Fruit fly (Drosophila melanogaster) whole organism, embryonic: ENCODE data around the gene ovm.

Source experiments
- Bgb ChIP-seq: fragments of 200-800 bp; sonication (Bioruptor generic); IDR thresholded peaks from 2 replicates; pipeline ENCODE4 v1.3.6; 2022; ENCODE audit warnings: missing biosample characterization, missing genetic modification characterization; ENCODE audit not compliant: partially characterized antibody
- CG10431 ChIP-seq: fragments of 200-800 bp; sonication (Bioruptor generic); optimal IDR thresholded peaks from 3 replicates; lab custom pipeline; 2018; ENCODE audit warnings: missing biosample characterization, mild to moderate bottlenecking, missing genetic modification characterization
- CG12071 ChIP-seq: fragments of 200-800 bp; sonication (Bioruptor generic); optimal IDR thresholded peaks from 3 replicates; lab custom pipeline; 2018; ENCODE audit warnings: missing biosample characterization, mild to moderate bottlenecking, missing genetic modification characterization
- CG12219 ChIP-seq: fragments of 200-800 bp; sonication (Bioruptor generic); optimal IDR thresholded peaks from 3 replicates; lab custom pipeline; 2018; ENCODE audit warnings: missing biosample characterization, mild to moderate bottlenecking, missing genetic modification characterization
- CG15696 ChIP-seq: fragments of 200-800 bp; sonication (Bioruptor generic); optimal IDR thresholded peaks from 2 replicates; lab custom pipeline; 2019; ENCODE audit warnings: missing biosample characterization, mild to moderate bottlenecking, missing genetic modification characterization, moderate library complexity
- CG17912 ChIP-seq: fragments of 200-800 bp; sonication (Bioruptor generic); optimal IDR thresholded peaks from 2 replicates; lab custom pipeline; 2018; ENCODE audit warnings: missing biosample characterization, mild to moderate bottlenecking, missing genetic modification characterization
- CG1792 ChIP-seq: fragments of 200-800 bp; sonication (Bioruptor generic); optimal IDR thresholded peaks from 2 replicates; lab custom pipeline; 2016; ENCODE audit warnings: missing biosample characterization, missing genetic modification characterization
- CG18011 ChIP-seq: fragments of 200-800 bp; sonication (Bioruptor generic); optimal IDR thresholded peaks from 2 replicates; lab custom pipeline; 2017; ENCODE audit warnings: missing biosample characterization, missing genetic modification characterization, mild to moderate bottlenecking, moderate library complexity, missing genotype
- CG2202 ChIP-seq: fragments of 200-800 bp; sonication (Bioruptor generic); optimal IDR thresholded peaks from 2 replicates; lab custom pipeline; 2018; ENCODE audit warnings: missing biosample characterization, mild to moderate bottlenecking, missing genetic modification characterization
- CG2712 ChIP-seq: fragments of 200-800 bp; optimal IDR thresholded peaks from 3 replicates; lab custom pipeline; 2019; ENCODE audit warnings: missing biosample characterization, mild to moderate bottlenecking, missing genetic modification characterization, moderate library complexity
- CG30403 ChIP-seq: fragments of 200-800 bp; sonication (Bioruptor generic); optimal IDR thresholded peaks from 3 replicates; lab custom pipeline; 2016; ENCODE audit warnings: missing biosample characterization, missing genetic modification characterization
- CG3163 ChIP-seq: fragments of 200-800 bp; sonication (Bioruptor generic); optimal IDR thresholded peaks from 3 replicates; lab custom pipeline; 2016; ENCODE audit warnings: missing biosample characterization, missing genetic modification characterization
- CG34422 ChIP-seq: fragments of 200-800 bp; sonication (Bioruptor generic); IDR thresholded peaks from 3 replicates; pipeline ENCODE4 v1.3.6; 2022; ENCODE audit warnings: missing biosample characterization, missing genetic modification characterization
- CG3995 ChIP-seq: fragments of 200-800 bp; sonication (Bioruptor generic); optimal IDR thresholded peaks from 3 replicates; lab custom pipeline; 2016; ENCODE audit warnings: missing biosample characterization, missing genetic modification characterization
- CG6765 ChIP-seq: fragments of 200-800 bp; sonication (Bioruptor generic); optimal IDR thresholded peaks from 3 replicates; lab custom pipeline; 2017; ENCODE audit warnings: missing biosample characterization, mild to moderate bottlenecking, missing genetic modification characterization
- CG7745 ChIP-seq: fragments of 200-800 bp; sonication (Bioruptor generic); optimal IDR thresholded peaks from 2 replicates; lab custom pipeline; 2018; ENCODE audit warnings: missing biosample characterization, mild to moderate bottlenecking, missing genetic modification characterization, moderate library complexity
- CG7786 ChIP-seq: fragments of 200-800 bp; sonication (Bioruptor generic); optimal IDR thresholded peaks from 2 replicates; lab custom pipeline; 2016; ENCODE audit warnings: missing biosample characterization, missing genetic modification characterization
- CG7839 ChIP-seq: fragments of 200-800 bp; sonication (Bioruptor generic); optimal IDR thresholded peaks from 3 replicates; lab custom pipeline; 2018; ENCODE audit warnings: missing biosample characterization, mild to moderate bottlenecking, missing genetic modification characterization, moderate library complexity
- CG7963 ChIP-seq: fragments of 200-800 bp; sonication (Bioruptor generic); IDR thresholded peaks from 3 replicates; pipeline ENCODE4 v1.3.6; 2022; ENCODE audit warnings: missing biosample characterization, missing genetic modification characterization; ENCODE audit not compliant: partially characterized antibody
- CG8089 ChIP-seq: fragments of 200-800 bp; sonication (Bioruptor generic); optimal IDR thresholded peaks from 3 replicates; lab custom pipeline; 2016; ENCODE audit warnings: missing biosample characterization, missing genetic modification characterization
- CG8388 ChIP-seq: fragments of 200-800 bp; sonication (Bioruptor generic); optimal IDR thresholded peaks from 2 replicates; lab custom pipeline; 2019; ENCODE audit warnings: missing biosample characterization, mild to moderate bottlenecking, missing genetic modification characterization, moderate library complexity
- Camta ChIP-seq: fragments of 200-800 bp; sonication (Bioruptor generic); optimal IDR thresholded peaks from 2 replicates; lab custom pipeline; 2016; ENCODE audit warnings: missing biosample characterization, missing genetic modification characterization
- Hey ChIP-seq: fragments of 200-800 bp; sonication (Bioruptor generic); optimal IDR thresholded peaks from 3 replicates; lab custom pipeline; 2018; ENCODE audit warnings: missing biosample characterization, mild to moderate bottlenecking, missing genetic modification characterization
- Hmr ChIP-seq: fragments of 200-800 bp; sonication (Bioruptor generic); optimal IDR thresholded peaks from 3 replicates; lab custom pipeline; 2017; ENCODE audit warnings: mild to moderate bottlenecking, missing biosample characterization, missing genetic modification reagents, missing genetic modification characterization
- Hr39 ChIP-seq: fragments of >200 bp; optimal IDR thresholded peaks from 2 replicates; lab custom pipeline; 2017
- Sox100B ChIP-seq: fragments of 200-800 bp; sonication (Bioruptor generic); optimal IDR thresholded peaks from 3 replicates; lab custom pipeline; 2018; ENCODE audit warnings: missing biosample characterization, mild to moderate bottlenecking, missing genetic modification characterization
- Stat92E ChIP-seq, 3 experiments: fragments of >200 bp in 2 of 3; fragments of 200-800 bp in 1 of 3; sonication (Bioruptor generic) in 1 of 3; optimal IDR thresholded peaks; 2 replicates each; lab custom pipeline; 2017 to 2019; ENCODE audit warnings: missing biosample characterization in 3 of 3, missing genetic modification characterization in 3 of 3, mild to moderate bottlenecking in 1 of 3, moderate library complexity in 1 of 3
- cg ChIP-seq: fragments of 200-800 bp; sonication (Bioruptor generic); optimal IDR thresholded peaks from 3 replicates; lab custom pipeline; 2019; ENCODE audit warnings: missing biosample characterization, mild to moderate bottlenecking, missing genetic modification characterization, moderate library complexity
- chm ChIP-seq: fragments of 200-800 bp; sonication (Bioruptor generic); IDR thresholded peaks from 2 replicates; pipeline ENCODE4 v1.3.6; 2022; ENCODE audit warnings: missing biosample characterization, missing genetic modification characterization
- chn ChIP-seq: fragments of 200-800 bp; sonication (Bioruptor generic); optimal IDR thresholded peaks from 2 replicates; lab custom pipeline; 2016; ENCODE audit warnings: missing biosample characterization, missing genetic modification characterization
- crc ChIP-seq: fragments of 200-800 bp; sonication (Bioruptor generic); optimal IDR thresholded peaks from 2 replicates; lab custom pipeline; 2016; ENCODE audit warnings: missing biosample characterization, missing genetic modification characterization
- croc ChIP-seq: fragments of 200-800 bp; sonication (Bioruptor generic); conservative IDR thresholded peaks from 3 replicates; pipeline ENCODE4 v1.3.6; 2022; ENCODE audit warnings: missing biosample characterization, missing genetic modification characterization
- disco-r ChIP-seq: fragments of 200-800 bp; sonication (Bioruptor generic); optimal IDR thresholded peaks from 2 replicates; lab custom pipeline; 2016; ENCODE audit warnings: missing biosample characterization, missing genetic modification characterization
- fd3F ChIP-seq: fragments of 200-800 bp; sonication (Bioruptor generic); optimal IDR thresholded peaks from 2 replicates; lab custom pipeline; 2018; ENCODE audit warnings: missing biosample characterization, mild to moderate bottlenecking, missing genetic modification characterization, moderate library complexity
- gcm2 ChIP-seq: fragments of 200-800 bp; sonication (Bioruptor generic); optimal IDR thresholded peaks from 2 replicates; lab custom pipeline; 2016; ENCODE audit warnings: missing biosample characterization, missing genetic modification characterization
- gro ChIP-seq: fragments of 200-800 bp; sonication (Bioruptor generic); optimal IDR thresholded peaks from 2 replicates; lab custom pipeline; 2016; ENCODE audit warnings: missing biosample characterization, missing genetic modification characterization
- h ChIP-seq: fragments of >200 bp; optimal IDR thresholded peaks from 2 replicates; lab custom pipeline; 2017
- ken ChIP-seq: fragments of 200-800 bp; sonication (Bioruptor generic); IDR thresholded peaks from 3 replicates; pipeline ENCODE4 v1.3.6; 2022; ENCODE audit warnings: missing biosample characterization, missing genetic modification characterization
- nerfin-1 ChIP-seq: fragments of 200-800 bp; sonication (Bioruptor generic); optimal IDR thresholded peaks from 3 replicates; lab custom pipeline; 2019; ENCODE audit warnings: missing biosample characterization, mild to moderate bottlenecking, missing genetic modification characterization, moderate library complexity
- nerfin-2 ChIP-seq: fragments of 200-800 bp; sonication (Bioruptor generic); IDR thresholded peaks from 2 replicates; pipeline ENCODE4 v1.3.6; 2022; ENCODE audit warnings: missing biosample characterization, missing genetic modification characterization; ENCODE audit not compliant: partially characterized antibody
- odd ChIP-seq: fragments of 200-800 bp; sonication (Bioruptor generic); optimal IDR thresholded peaks from 2 replicates; lab custom pipeline; 2017; ENCODE audit warnings: missing biosample characterization, mild to moderate bottlenecking, missing genetic modification characterization
- org-1 ChIP-seq: fragments of 200-800 bp; sonication (Bioruptor generic); optimal IDR thresholded peaks from 2 replicates; lab custom pipeline; 2017; ENCODE audit warnings: missing biosample characterization, missing genetic modification characterization
- pan ChIP-seq, 4 experiments: fragments of >200 bp in 3 of 4; fragments of 200-800 bp in 1 of 4; sonication (Bioruptor generic) in 1 of 4; optimal IDR thresholded peaks in 3 of 4; IDR thresholded peaks in 1 of 4; 2 replicates each; pipeline versions ENCODE4 v1.3.6 to Lab custom; 2017 to 2022; ENCODE audit warnings: missing biosample characterization in 2 of 4, missing genetic modification characterization in 2 of 4, mixed read lengths in 1 of 4
- pho ChIP-seq: fragments of 200-800 bp; sonication (Bioruptor generic); optimal IDR thresholded peaks from 2 replicates; lab custom pipeline; 2016; ENCODE audit warnings: missing biosample characterization, missing genetic modification characterization
- sima ChIP-seq: fragments of 200-800 bp; sonication (Bioruptor generic); optimal IDR thresholded peaks from 2 replicates; lab custom pipeline; 2016; ENCODE audit warnings: missing biosample characterization, missing genetic modification characterization
- sqz ChIP-seq: fragments of 200-800 bp; sonication (Bioruptor generic); optimal IDR thresholded peaks from 3 replicates; lab custom pipeline; 2018; ENCODE audit warnings: missing biosample characterization, mild to moderate bottlenecking, missing genetic modification characterization
- unpg ChIP-seq: fragments of 200-800 bp; sonication (Bioruptor generic); optimal IDR thresholded peaks from 3 replicates; lab custom pipeline; 2018; ENCODE audit warnings: missing biosample characterization, mild to moderate bottlenecking, missing genetic modification characterization, moderate library complexity
- zf30C ChIP-seq: fragments of 200-800 bp; sonication (Bioruptor generic); optimal IDR thresholded peaks from 3 replicates; lab custom pipeline; 2018; ENCODE audit warnings: missing biosample characterization, mild to moderate bottlenecking, missing genetic modification characterization

Gene ovm

DNA sequence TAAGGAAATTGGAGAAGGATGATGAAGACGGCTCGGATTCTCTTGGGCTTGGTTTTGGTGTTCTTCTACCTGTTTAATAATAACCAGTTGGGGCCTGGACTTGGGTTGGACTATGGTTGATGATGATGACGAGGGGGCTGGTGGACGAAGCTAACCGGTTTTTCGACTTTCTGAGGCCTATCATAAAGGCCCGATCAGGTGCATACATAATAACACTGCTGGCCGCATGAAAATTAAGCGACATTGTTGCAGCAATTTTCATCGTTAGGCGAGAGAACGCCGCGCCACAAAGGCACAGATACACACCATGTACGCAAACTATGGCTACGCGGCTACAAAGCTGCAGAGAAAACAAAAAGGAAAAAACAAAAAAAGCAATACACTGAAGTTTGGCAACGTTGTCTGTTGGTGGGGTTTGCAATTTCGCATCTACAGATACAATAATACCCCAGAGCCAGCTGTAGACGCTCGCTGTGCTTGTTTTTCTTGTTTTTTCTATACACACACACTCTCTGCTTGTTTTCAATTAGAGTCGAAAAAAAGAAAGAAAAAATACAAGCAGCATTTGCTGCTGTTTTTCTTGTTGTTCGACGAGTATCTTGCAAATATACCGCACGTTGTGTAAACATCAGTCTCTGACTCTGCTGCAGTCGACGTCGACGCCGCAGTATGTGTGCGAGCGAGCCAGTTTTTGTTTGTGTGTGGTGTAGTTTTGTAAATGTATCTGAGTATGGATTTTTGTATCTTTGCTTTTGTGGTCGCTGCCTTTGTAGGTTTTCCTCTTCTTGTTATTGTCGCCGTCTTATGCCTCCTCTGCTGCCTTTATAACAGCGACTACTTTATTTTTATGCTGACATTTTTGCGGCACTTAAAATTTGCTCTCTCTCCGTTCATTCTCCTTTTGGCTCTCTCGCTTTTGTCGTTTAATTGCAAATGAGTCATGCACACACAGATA is 25.6 kb upstream of the ovm start (continued):
- TF ChIP-seq odd: peak; percentile 86
- peak; percentile 69 for TF ChIP-seq pho (GFP tag; lab: Kevin White, UChicago)
- TF ChIP-seq CG30403 (GFP tag; lab: Kevin White, UChicago): peak; percentile 27
- no peak for TF ChIP-seq nerfin-2 (GFP tag; lab: Robert Waterston, UW)
- TF ChIP-seq CG2712 (tag; lab: Kevin White, UChicago): peak; percentile 61
- no peak for TF ChIP-seq Hr39 (lab: Kevin White, UChicago)
- TF ChIP-seq Stat92E (GFP tag; optimal IDR thresholded peaks at IDR 0.05; lab: Kevin White, UChicago): peak in 2 of 3 experiments; percentile 38 to 76
- TF ChIP-seq CG8388 (GFP tag; lab: Kevin White, UChicago): peak; percentile 43
- TF ChIP-seq CG7963 (GFP tag; lab: Robert Waterston, UW): no peak
- TF ChIP-seq CG12219 (GFP tag; lab: Kevin White, UChicago): peak; percentile 72
- peak; percentile 38 for TF ChIP-seq chn (GFP tag; lab: Kevin White, UChicago)
- TF ChIP-seq CG7839: peak; percentile 33
- TF ChIP-seq unpg (GFP tag; lab: Kevin White, UChicago): peak; percentile 68
- peak; percentile 99 for TF ChIP-seq sqz
- peak; percentile 74 for TF ChIP-seq Sox100B
- TF ChIP-seq org-1 (GFP tag; lab: Kevin White, UChicago): peak; percentile 81
- TF ChIP-seq sima: peak; percentile 36
- peak; percentile 63 for TF ChIP-seq fd3F (GFP tag; lab: Kevin White, UChicago)
- peak; percentile 95 for TF ChIP-seq Hmr
- TF ChIP-seq CG1792 (GFP tag; lab: Kevin White, UChicago): peak; percentile 78
- peak; percentile 15 for TF ChIP-seq crc
- peak; percentile 73 for TF ChIP-seq nerfin-1
- TF ChIP-seq CG18011 (GFP tag; lab: Kevin White, UChicago): peak; percentile 39
- TF ChIP-seq CG6765 (GFP tag; lab: Kevin White, UChicago): peak; percentile 91
- no peak for TF ChIP-seq pan (optimal IDR thresholded peaks at IDR 0.05; lab: Kevin White, UChicago)
- no peak for TF ChIP-seq pan (GFP tag; optimal IDR thresholded peaks at IDR 0.05 in 1 of 2, IDR thresholded peaks at IDR 0.05 in 1 of 2)
- TF ChIP-seq CG10431: peak; percentile 59
- TF ChIP-seq Camta: no peak
- peak; percentile 41 for TF ChIP-seq disco-r (GFP tag; lab: Kevin White, UChicago)
- TF ChIP-seq gcm2 (GFP tag; lab: Kevin White, UChicago): peak; percentile 68
- TF ChIP-seq CG2202 (tag; lab: Kevin White, UChicago): peak; percentile 57
- peak; percentile 89 for TF ChIP-seq CG12071
- peak; percentile 38 for TF ChIP-seq CG3995 (GFP tag; lab: Kevin White, UChicago)
- peak; percentile 82 for TF ChIP-seq Hey (tag; lab: Kevin White, UChicago)
- peak; percentile 85 for TF ChIP-seq CG17912 (GFP tag; lab: Kevin White, UChicago)
- peak; percentile 48 for TF ChIP-seq zf30C (GFP tag; lab: Kevin White, UChicago)
- no peak for TF ChIP-seq CG34422 (GFP tag; lab: Robert Waterston, UW)
- TF ChIP-seq CG7745 (tag; lab: Kevin White, UChicago): peak; percentile 61
- peak; percentile 72 for TF ChIP-seq CG7786
- TF ChIP-seq CG3163 (GFP tag; lab: Kevin White, UChicago): peak; percentile 42
- no peak for TF ChIP-seq Bgb (GFP tag; lab: Robert Waterston, UW)
- no peak for TF ChIP-seq h (lab: Kevin White, UChicago)
- TF ChIP-seq cg (GFP tag; lab: Kevin White, UChicago): peak; percentile 92
- TF ChIP-seq CG8089 (GFP tag; lab: Kevin White, UChicago): peak; percentile 40
- TF ChIP-seq gro (GFP tag; lab: Kevin White, UChicago): peak; percentile 72
- no peak for TF ChIP-seq chm
- peak; percentile 25; the same call in 1 of the 3 replicates for TF ChIP-seq croc (GFP tag; lab: Robert Waterston, UW)
- TF ChIP-seq CG15696 (tag; lab: Kevin White, UChicago): peak; percentile 69
- TF ChIP-seq ken (GFP tag; lab: Robert Waterston, UW): no peak
